Fruit fly (Drosophila melanogaster) whole organism, embryonic: Measurements from ENCODE around the gene Dic4.

Experiments
- Atf3 ChIP-seq: fragments of 200-800 bp; sonication (Bioruptor generic); optimal IDR thresholded peaks from 3 replicates; lab custom pipeline; 2016; ENCODE audit warnings: missing biosample characterization, missing genetic modification characterization
- B-H2 ChIP-seq: fragments of 200-800 bp; sonication (Bioruptor generic); optimal IDR thresholded peaks from 2 replicates; lab custom pipeline; 2018; ENCODE audit warnings: missing biosample characterization, mild to moderate bottlenecking, missing genetic modification characterization
- Bteb2 ChIP-seq: fragments of 200-800 bp; sonication (Bioruptor generic); optimal IDR thresholded peaks from 2 replicates; lab custom pipeline; 2016; ENCODE audit warnings: missing biosample characterization, missing genetic modification characterization
- CG1024 ChIP-seq: fragments of 200-800 bp; sonication (Bioruptor generic); IDR thresholded peaks from 2 replicates; pipeline ENCODE4 v1.3.6; 2022; ENCODE audit warnings: missing biosample characterization, missing genetic modification characterization
- CG10565 ChIP-seq: fragments of 200-800 bp; sonication (Bioruptor generic); optimal IDR thresholded peaks from 3 replicates; lab custom pipeline; 2016; ENCODE audit warnings: missing biosample characterization, mild to moderate bottlenecking, missing genetic modification characterization
- CG13123 ChIP-seq: fragments of 200-800 bp; sonication (Bioruptor generic); optimal IDR thresholded peaks from 2 replicates; lab custom pipeline; 2016; ENCODE audit warnings: missing biosample characterization, missing genetic modification characterization
- CG13287 ChIP-seq: fragments of 200-800 bp; sonication (Bioruptor generic); IDR thresholded peaks from 2 replicates; pipeline ENCODE4 v1.3.6; 2022; ENCODE audit warnings: missing biosample characterization, missing genetic modification characterization; ENCODE audit not compliant: partially characterized antibody
- CG17385 ChIP-seq: fragments of 200-800 bp; sonication (Bioruptor generic); optimal IDR thresholded peaks from 3 replicates; lab custom pipeline; 2018; ENCODE audit warnings: missing biosample characterization, mild to moderate bottlenecking, missing genetic modification characterization
- CG18476 ChIP-seq: fragments of 200-800 bp; sonication (Bioruptor generic); optimal IDR thresholded peaks from 2 replicates; lab custom pipeline; 2016; ENCODE audit warnings: missing biosample characterization, mild to moderate bottlenecking, missing genetic modification characterization
- CG18599 ChIP-seq: fragments of 200-800 bp; sonication (Bioruptor generic); optimal IDR thresholded peaks from 3 replicates; lab custom pipeline; 2017; ENCODE audit warnings: missing biosample characterization, missing genetic modification characterization, mild to moderate bottlenecking, moderate library complexity, missing genetic modification reagents
- CG3065 ChIP-seq: fragments of 200-800 bp; sonication (Bioruptor generic); optimal IDR thresholded peaks from 2 replicates; lab custom pipeline; 2016; ENCODE audit warnings: missing biosample characterization, missing genetic modification characterization
- CG4328 ChIP-seq: fragments of 200-800 bp; sonication (Bioruptor generic); optimal IDR thresholded peaks from 3 replicates; lab custom pipeline; 2017; ENCODE audit warnings: missing biosample characterization, missing genetic modification reagents, missing genetic modification characterization
- CG5953 ChIP-seq: fragments of 200-800 bp; sonication (Bioruptor generic); IDR thresholded peaks from 2 replicates; pipeline ENCODE4 v1.3.6; 2022; ENCODE audit warnings: missing biosample characterization, missing genetic modification characterization
- CG6272 ChIP-seq: fragments of 200-800 bp; sonication (Bioruptor generic); IDR thresholded peaks from 2 replicates; pipeline ENCODE4 v1.3.6; 2022; ENCODE audit warnings: missing biosample characterization, missing genetic modification characterization
- CG7372 ChIP-seq: fragments of 200-800 bp; sonication (Bioruptor generic); IDR thresholded peaks from 2 replicates; pipeline ENCODE4 v1.3.6; 2022; ENCODE audit warnings: missing biosample characterization, missing genetic modification characterization
- CG7556 ChIP-seq: fragments of 200-800 bp; sonication (Bioruptor generic); optimal IDR thresholded peaks from 2 replicates; lab custom pipeline; 2017; ENCODE audit warnings: missing biosample characterization, mild to moderate bottlenecking, missing genetic modification characterization
- CG8359 ChIP-seq: fragments of 200-800 bp; sonication (Bioruptor generic); optimal IDR thresholded peaks from 2 replicates; lab custom pipeline; 2017; ENCODE audit warnings: missing biosample characterization, mild to moderate bottlenecking, missing genetic modification characterization, borderline replicate concordance
- CG8478 ChIP-seq: fragments of >200 bp; optimal IDR thresholded peaks from 2 replicates; lab custom pipeline; 2018
- CkIIα-i1 ChIP-seq: fragments of 200-800 bp; sonication (Bioruptor generic); IDR thresholded peaks from 2 replicates; pipeline ENCODE4 v1.3.6; 2022; ENCODE audit warnings: missing biosample characterization, missing genetic modification characterization
- Drgx ChIP-seq: fragments of 200-800 bp; sonication (Bioruptor generic); IDR thresholded peaks from 2 replicates; pipeline ENCODE4 v1.3.6; 2022; ENCODE audit warnings: missing biosample characterization, missing genetic modification characterization
- ERR ChIP-seq: fragments of 200-800 bp; sonication (Bioruptor generic); optimal IDR thresholded peaks from 2 replicates; lab custom pipeline; 2016; ENCODE audit warnings: missing biosample characterization, missing genetic modification characterization
- Fer3 ChIP-seq: fragments of 200-800 bp; sonication (Bioruptor generic); optimal IDR thresholded peaks from 2 replicates; lab custom pipeline; 2018; ENCODE audit warnings: missing biosample characterization, mild to moderate bottlenecking, missing genetic modification characterization, moderate library complexity
- HLHmδ ChIP-seq: fragments of 200-800 bp; sonication (Bioruptor generic); optimal IDR thresholded peaks from 2 replicates; lab custom pipeline; 2018; ENCODE audit warnings: missing biosample characterization, mild to moderate bottlenecking, missing genetic modification characterization, moderate library complexity
- Hr3 ChIP-seq: fragments of 200-800 bp; sonication (Bioruptor generic); optimal IDR thresholded peaks from 3 replicates; lab custom pipeline; 2016; ENCODE audit warnings: missing biosample characterization, missing genetic modification characterization
- Lim3 ChIP-seq: fragments of 200-800 bp; sonication (Bioruptor generic); IDR thresholded peaks from 2 replicates; pipeline ENCODE4 v1.3.6; 2022; ENCODE audit warnings: missing biosample characterization, missing genetic modification characterization
- MTF-1 ChIP-seq: fragments of 200-800 bp; sonication (Bioruptor generic); optimal IDR thresholded peaks from 2 replicates; lab custom pipeline; 2018; ENCODE audit warnings: missing biosample characterization, mild to moderate bottlenecking, missing genetic modification characterization, borderline replicate concordance
- Myb ChIP-seq: fragments of 200-800 bp; sonication (Bioruptor generic); optimal IDR thresholded peaks from 2 replicates; lab custom pipeline; 2016; ENCODE audit warnings: missing biosample characterization, missing genetic modification characterization
- PHDP ChIP-seq: fragments of 200-800 bp; sonication (Bioruptor generic); optimal IDR thresholded peaks from 3 replicates; lab custom pipeline; 2018; ENCODE audit warnings: missing biosample characterization, mild to moderate bottlenecking, missing genetic modification characterization, moderate library complexity
- Poxn ChIP-seq: fragments of 200-800 bp; sonication (Bioruptor generic); IDR thresholded peaks from 2 replicates; pipeline ENCODE4 v1.3.6; 2022; ENCODE audit warnings: missing biosample characterization, missing genetic modification characterization
- Rx ChIP-seq: fragments of 200-800 bp; sonication (Bioruptor generic); IDR thresholded peaks from 2 replicates; pipeline ENCODE4 v1.3.6; 2022; ENCODE audit warnings: missing biosample characterization, missing genetic modification characterization
- Vsx1 ChIP-seq: fragments of 200-800 bp; sonication (Bioruptor generic); optimal IDR thresholded peaks from 2 replicates; lab custom pipeline; 2017; ENCODE audit warnings: missing biosample characterization, mild to moderate bottlenecking, missing genetic modification characterization, missing genetic modification reagents
- bowl ChIP-seq: fragments of 200-800 bp; sonication (Bioruptor generic); IDR thresholded peaks from 2 replicates; pipeline ENCODE4 v1.3.6; 2022; ENCODE audit warnings: missing biosample characterization, missing genetic modification characterization
- bsh ChIP-seq, 2 experiments: fragments of 200-800 bp; sonication (Bioruptor generic); optimal IDR thresholded peaks; 2 replicates each; lab custom pipeline; 2017 to 2018; ENCODE audit warnings: mild to moderate bottlenecking in 2 of 2, missing biosample characterization in 2 of 2, missing genetic modification characterization in 2 of 2, moderate library complexity in 1 of 2
- crc ChIP-seq: fragments of 200-800 bp; sonication (Bioruptor generic); optimal IDR thresholded peaks from 2 replicates; lab custom pipeline; 2016; ENCODE audit warnings: missing biosample characterization, missing genetic modification characterization
- cwo ChIP-seq: fragments of 200-800 bp; sonication (Bioruptor generic); optimal IDR thresholded peaks from 3 replicates; lab custom pipeline; 2017; ENCODE audit warnings: missing biosample characterization, missing genetic modification characterization, mild to moderate bottlenecking, moderate library complexity, missing genetic modification reagents
- disco-r ChIP-seq: fragments of 200-800 bp; sonication (Bioruptor generic); optimal IDR thresholded peaks from 2 replicates; lab custom pipeline; 2016; ENCODE audit warnings: missing biosample characterization, missing genetic modification characterization
- her ChIP-seq: fragments of 200-800 bp; sonication (Bioruptor generic); optimal IDR thresholded peaks from 2 replicates; lab custom pipeline; 2016; ENCODE audit warnings: missing biosample characterization, missing genetic modification characterization
- hth ChIP-seq: fragments of >200 bp; optimal IDR thresholded peaks from 2 replicates; lab custom pipeline; 2017; ENCODE audit warnings: inconsistent platforms
- inv ChIP-seq: fragments of 200-800 bp; sonication (Bioruptor generic); IDR thresholded peaks from 2 replicates; pipeline ENCODE4 v1.3.6; 2022; ENCODE audit warnings: missing biosample characterization, missing genetic modification characterization; ENCODE audit not compliant: partially characterized antibody
- jing ChIP-seq: fragments of 200-800 bp; sonication (Bioruptor generic); optimal IDR thresholded peaks from 2 replicates; lab custom pipeline; 2018; ENCODE audit warnings: missing biosample characterization, mild to moderate bottlenecking, missing genetic modification characterization
- ken ChIP-seq: fragments of 200-800 bp; sonication (Bioruptor generic); IDR thresholded peaks from 3 replicates; pipeline ENCODE4 v1.3.6; 2022; ENCODE audit warnings: missing biosample characterization, missing genetic modification characterization
- nau ChIP-seq: fragments of 200-800 bp; sonication (Bioruptor generic); optimal IDR thresholded peaks from 3 replicates; lab custom pipeline; 2017; ENCODE audit warnings: missing biosample characterization, mild to moderate bottlenecking, missing genetic modification characterization, missing genetic modification reagents
- onecut ChIP-seq: fragments of 200-800 bp; sonication (Bioruptor generic); IDR thresholded peaks from 2 replicates; pipeline ENCODE4 v1.3.6; 2022; ENCODE audit warnings: missing biosample characterization, missing genetic modification characterization
- run ChIP-seq: fragments of 200-800 bp; sonication (Bioruptor generic); optimal IDR thresholded peaks from 3 replicates; lab custom pipeline; 2018; ENCODE audit warnings: missing biosample characterization, mild to moderate bottlenecking, missing genetic modification characterization
- sc ChIP-seq, 3 experiments: fragments of >200 bp in 2 of 3; fragments of 200-800 bp in 1 of 3; sonication (Bioruptor generic) in 1 of 3; optimal IDR thresholded peaks; 2 replicates in 2 of 3; 3 replicates in 1 of 3; lab custom pipeline; 2017; ENCODE audit warnings: mild to moderate bottlenecking in 1 of 3, missing biosample characterization in 1 of 3, missing genetic modification characterization in 1 of 3, missing genetic modification reagents in 1 of 3
- schlank ChIP-seq: fragments of 200-800 bp; sonication (Bioruptor generic); optimal IDR thresholded peaks from 2 replicates; lab custom pipeline; 2018; ENCODE audit warnings: missing biosample characterization, mild to moderate bottlenecking, missing genetic modification characterization
- sim ChIP-seq: fragments of 200-800 bp; sonication (Bioruptor generic); IDR thresholded peaks from 2 replicates; pipeline ENCODE4 v1.3.6; 2022; ENCODE audit warnings: missing biosample characterization, missing genetic modification characterization
- so ChIP-seq: fragments of 200-800 bp; sonication (Bioruptor generic); IDR thresholded peaks from 3 replicates; pipeline ENCODE4 v1.3.6; 2022; ENCODE audit warnings: missing biosample characterization, missing genetic modification characterization
- sug ChIP-seq: fragments of 200-800 bp; optimal IDR thresholded peaks from 2 replicates; lab custom pipeline; 2019; ENCODE audit warnings: missing biosample characterization, mild to moderate bottlenecking, missing genetic modification characterization, moderate library complexity
- unc-4 ChIP-seq: fragments of 200-800 bp; sonication (Bioruptor generic); IDR thresholded peaks from 2 replicates; pipeline ENCODE4 v1.3.6; 2022; ENCODE audit warnings: missing biosample characterization, missing genetic modification characterization; ENCODE audit not compliant: partially characterized antibody
- vvl ChIP-seq: fragments of 200-800 bp; sonication (Bioruptor generic); IDR thresholded peaks from 2 replicates; pipeline ENCODE4 v1.3.6; 2022; ENCODE audit warnings: missing biosample characterization, missing genetic modification characterization

Dic4 gene

DNA sequence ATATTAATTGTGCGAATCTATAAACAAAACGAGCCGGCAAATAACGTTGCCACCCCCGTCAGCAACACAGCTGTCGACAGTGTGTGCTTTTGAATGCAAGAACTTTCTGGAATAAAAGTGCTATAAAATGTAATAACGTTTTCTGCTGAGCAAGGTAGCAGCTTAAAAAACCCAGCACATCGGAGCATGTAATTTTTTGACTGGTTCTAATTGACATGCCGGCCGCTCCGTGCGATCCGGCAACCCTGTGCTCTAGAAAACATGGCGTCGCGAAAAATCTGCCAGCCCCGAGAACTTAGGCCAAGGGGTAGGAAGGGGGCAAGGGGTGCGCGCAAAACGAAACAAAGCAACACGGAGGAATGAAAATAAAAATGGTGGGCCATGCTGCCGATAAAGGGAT, 26.0 kb downstream of the Dic4 start (continued):
- no peak for TF ChIP-seq cwo (GFP tag; lab: Kevin White, UChicago)
- TF ChIP-seq CG18599: peak; percentile 37
- TF ChIP-seq nau (GFP tag; lab: Kevin White, UChicago): no peak
- TF ChIP-seq hth: no peak
- TF ChIP-seq CG18476: no peak
- no peak for TF ChIP-seq Poxn (GFP tag; lab: Robert Waterston, UW)
- no peak for TF ChIP-seq Vsx1 (GFP tag; lab: Kevin White, UChicago)
- no peak for TF ChIP-seq bsh (GFP tag; optimal IDR thresholded peaks at IDR 0.05; lab: Kevin White, UChicago)
- no peak for TF ChIP-seq CG4328 (GFP tag; lab: Kevin White, UChicago)
- TF ChIP-seq CG17385 (GFP tag; lab: Kevin White, UChicago): no peak
- TF ChIP-seq CG8478: no peak
- no peak for TF ChIP-seq ken (GFP tag; lab: Robert Waterston, UW)
- TF ChIP-seq CG8359: no peak
- TF ChIP-seq CG13123 (GFP tag; lab: Kevin White, UChicago): no peak
- TF ChIP-seq vvl: peak; percentile 49; the same call in 1 of the 2 replicates
- no peak for TF ChIP-seq Hr3 (GFP tag; lab: Kevin White, UChicago)
- peak; percentile 9 for TF ChIP-seq sug
- no peak for TF ChIP-seq Atf3
- no peak for TF ChIP-seq Lim3
- no peak for TF ChIP-seq bowl (GFP tag; lab: Robert Waterston, UW)
- no peak for TF ChIP-seq sc (optimal IDR thresholded peaks at IDR 0.05; lab: Kevin White, UChicago)
- no peak for TF ChIP-seq sc (GFP tag; optimal IDR thresholded peaks at IDR 0.05; lab: Kevin White, UChicago)
- no peak for TF ChIP-seq onecut (GFP tag; lab: Robert Waterston, UW)
- TF ChIP-seq Rx (GFP tag; lab: Robert Waterston, UW): no peak
- TF ChIP-seq Bteb2: peak; percentile 11
- TF ChIP-seq CG10565: no peak
- TF ChIP-seq CG1024 (GFP tag; lab: Robert Waterston, UW): no peak
- no peak for TF ChIP-seq CkIIα-i1 (GFP tag; lab: Robert Waterston, UW)
- no peak for TF ChIP-seq inv (GFP tag; lab: Robert Waterston, UW)
- no peak for TF ChIP-seq schlank (tag; lab: Kevin White, UChicago)
- TF ChIP-seq jing (GFP tag; lab: Kevin White, UChicago): no peak
- TF ChIP-seq MTF-1 (GFP tag; lab: Kevin White, UChicago): no peak
- TF ChIP-seq crc (GFP tag; lab: Kevin White, UChicago): no peak
- no peak for TF ChIP-seq ERR (GFP tag; lab: Kevin White, UChicago)
- TF ChIP-seq Myb (GFP tag; lab: Kevin White, UChicago): peak; percentile 40
- TF ChIP-seq HLHmδ (GFP tag; lab: Kevin White, UChicago): no peak
- no peak for TF ChIP-seq disco-r (GFP tag; lab: Kevin White, UChicago)
- TF ChIP-seq Drgx (GFP tag; lab: Robert Waterston, UW): peak; percentile 36; the same call in 1 of the 2 replicates
- no peak for TF ChIP-seq her (GFP tag; lab: Kevin White, UChicago)
- TF ChIP-seq PHDP (tag; lab: Kevin White, UChicago): peak; percentile 9
- TF ChIP-seq CG6272 (GFP tag; lab: Robert Waterston, UW): 0 out of 2 replicates have a peak, but pooled peaks have one; percentile 30
- TF ChIP-seq sim (GFP tag; lab: Robert Waterston, UW): no peak
- no peak for TF ChIP-seq run (tag; lab: Kevin White, UChicago)
- no peak for TF ChIP-seq B-H2 (GFP tag; lab: Kevin White, UChicago)
- peak; percentile 14; the same call in 1 of the 2 replicates for TF ChIP-seq CG7372 (GFP tag; lab: Robert Waterston, UW)
- TF ChIP-seq so: no peak
- peak; percentile 25 for TF ChIP-seq Fer3 (tag; lab: Kevin White, UChicago)
- TF ChIP-seq unc-4 (GFP tag; lab: Robert Waterston, UW): 0 out of 2 replicates have a peak, but pooled peaks have one; percentile 11
- TF ChIP-seq CG5953 (GFP tag; lab: Robert Waterston, UW): no peak
- TF ChIP-seq CG7556: no peak
- no peak for TF ChIP-seq CG3065 (GFP tag; lab: Kevin White, UChicago)
- TF ChIP-seq CG13287 (GFP tag; lab: Robert Waterston, UW): no peak; the same call in 1 of the 2 replicates
